Worm (Caenorhabditis elegans): ENCODE results near the gene pvf-1.

- TF ChIP-seq lin-15B (tag; optimal IDR thresholded peaks at IDR 0.05) = no peak
- no peak for TF ChIP-seq fos-1 (tag; optimal IDR thresholded peaks at IDR 0.05)
- no peak for TF ChIP-seq lin-35 (GFP tag; optimal IDR thresholded peaks at IDR 0.05)
- TF ChIP-seq xbp-1 (tag; optimal IDR thresholded peaks at IDR 0.05) = no peak
These were observed 46.1 kb downstream of the pvf-1 start, which contains the start of gene Y39A3CL.4 for ce11 chrIII:1777969-1778368.
